Fruit fly (Drosophila melanogaster) whole organism, adult: ENCODE results near the gene CG42460.

Experiments used
- CG11617 ChIP-seq: fragments of 200-800 bp; sonication (Bioruptor generic); optimal IDR thresholded peaks from 2 replicates; lab custom pipeline; 2017; ENCODE audit warnings: mild to moderate bottlenecking, missing biosample characterization, missing genetic modification reagents, missing genetic modification characterization
- CG12768 ChIP-seq: fragments of 200-800 bp; sonication (Bioruptor generic); optimal IDR thresholded peaks from 2 replicates; lab custom pipeline; 2017; ENCODE audit warnings: missing biosample characterization, missing genetic modification characterization, mild to moderate bottlenecking, moderate library complexity, missing genetic modification reagents
- CG14711 ChIP-seq: fragments of 200-800 bp; sonication (Bioruptor generic); optimal IDR thresholded peaks from 2 replicates; lab custom pipeline; 2018; ENCODE audit warnings: missing biosample characterization, mild to moderate bottlenecking, missing genetic modification characterization, moderate library complexity
- CG1620 ChIP-seq: fragments of 200-800 bp; sonication (Bioruptor generic); optimal IDR thresholded peaks from 2 replicates; lab custom pipeline; 2016; ENCODE audit warnings: missing biosample characterization, missing genetic modification characterization
- CG33017 ChIP-seq: fragments of 200-800 bp; sonication (Bioruptor generic); optimal IDR thresholded peaks from 2 replicates; lab custom pipeline; 2018; ENCODE audit warnings: missing biosample characterization, mild to moderate bottlenecking, missing genetic modification characterization, moderate library complexity
- CG5204 ChIP-seq: fragments of 200-800 bp; sonication (Bioruptor generic); optimal IDR thresholded peaks from 2 replicates; lab custom pipeline; 2016; ENCODE audit warnings: missing biosample characterization, missing genetic modification characterization
- CG7045 ChIP-seq: fragments of 200-800 bp; sonication (Bioruptor generic); optimal IDR thresholded peaks from 2 replicates; lab custom pipeline; 2017; ENCODE audit warnings: missing biosample characterization, mild to moderate bottlenecking, missing genetic modification characterization
- CG7101 ChIP-seq: fragments of 200-800 bp; sonication (Bioruptor generic); optimal IDR thresholded peaks from 2 replicates; lab custom pipeline; 2018; ENCODE audit warnings: missing biosample characterization, mild to moderate bottlenecking, missing genetic modification characterization, moderate library complexity
- Clk ChIP-seq: fragments of 200-800 bp; sonication (Bioruptor generic); optimal IDR thresholded peaks from 2 replicates; lab custom pipeline; 2017; ENCODE audit warnings: missing biosample characterization, missing genetic modification characterization
- Crg-1 ChIP-seq: fragments of 200-800 bp; sonication (Bioruptor generic); optimal IDR thresholded peaks from 2 replicates; lab custom pipeline; 2016; ENCODE audit warnings: missing biosample characterization, missing genetic modification characterization
- Hr96 ChIP-seq: fragments of 200-800 bp; sonication (Bioruptor generic); optimal IDR thresholded peaks from 2 replicates; lab custom pipeline; 2016; ENCODE audit warnings: missing biosample characterization, missing genetic modification characterization
- Mnt ChIP-seq: fragments of 200-800 bp; sonication (Bioruptor generic); optimal IDR thresholded peaks from 2 replicates; lab custom pipeline; 2016; ENCODE audit warnings: missing biosample characterization, mild to moderate bottlenecking, missing genetic modification characterization
- bab1 ChIP-seq: fragments of 200-800 bp; sonication (Bioruptor generic); optimal IDR thresholded peaks from 3 replicates; lab custom pipeline; 2019; ENCODE audit warnings: missing biosample characterization, mild to moderate bottlenecking, missing genetic modification characterization, moderate library complexity
- cic ChIP-seq: fragments of 200-800 bp; sonication (Bioruptor generic); optimal IDR thresholded peaks from 2 replicates; lab custom pipeline; 2017; ENCODE audit warnings: missing biosample characterization, mild to moderate bottlenecking, missing genetic modification characterization, moderate library complexity
- cnc ChIP-seq, 2 experiments: fragments of >200 bp; optimal IDR thresholded peaks; 2 replicates each; lab custom pipeline; 2017
- kay ChIP-seq: fragments of 200-800 bp; sonication (Bioruptor generic); peaks from one replicate; lab custom pipeline; 2016; ENCODE audit warnings: missing biosample characterization, missing genetic modification characterization, borderline replicate concordance
- ovo ChIP-seq: fragments of 200-800 bp; sonication (Bioruptor generic); optimal IDR thresholded peaks from 2 replicates; lab custom pipeline; 2016; ENCODE audit warnings: missing biosample characterization, missing genetic modification characterization
- pad ChIP-seq: fragments of 200-800 bp; sonication (Bioruptor generic); optimal IDR thresholded peaks from 3 replicates; lab custom pipeline; 2017; ENCODE audit warnings: missing biosample characterization, missing genetic modification characterization, mild to moderate bottlenecking, moderate library complexity, missing genetic modification reagents
- tj ChIP-seq: fragments of 200-800 bp; sonication (Bioruptor generic); optimal IDR thresholded peaks from 3 replicates; lab custom pipeline; 2017; ENCODE audit warnings: missing biosample characterization, mild to moderate bottlenecking, missing genetic modification characterization, moderate library complexity
- toe ChIP-seq: fragments of 200-800 bp; sonication (Bioruptor generic); optimal IDR thresholded peaks from 2 replicates; lab custom pipeline; 2016; ENCODE audit warnings: missing biosample characterization, missing genetic modification characterization

The CG42460 gene

DNA sequence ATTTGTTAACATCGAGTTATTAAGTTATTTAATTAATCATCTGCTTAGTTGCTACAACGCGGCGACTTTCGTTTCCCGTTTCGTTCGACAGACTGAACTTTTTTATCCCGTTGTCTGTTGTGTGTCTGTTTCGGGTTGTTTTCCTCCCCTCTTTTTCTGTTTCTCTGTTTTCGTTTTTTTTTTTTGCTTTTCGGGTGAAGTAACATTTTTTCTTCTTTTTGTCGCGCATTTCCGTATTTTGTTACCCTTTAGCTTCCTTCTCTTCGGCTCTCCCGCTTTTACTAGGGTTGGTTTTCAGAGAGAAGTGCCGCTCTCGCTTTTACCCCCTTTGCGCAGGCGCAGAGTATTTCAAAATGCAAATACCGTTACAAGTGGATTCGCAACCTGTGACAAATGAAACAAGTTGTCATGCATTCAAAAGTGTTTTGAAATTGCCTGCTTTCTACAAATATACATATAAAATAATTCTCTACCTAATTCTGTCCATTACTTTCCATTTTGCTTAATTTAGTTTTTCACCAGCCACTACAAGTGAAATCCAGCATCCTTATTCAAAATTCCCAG is 38.5 kb upstream of the CG42460 start, which contains the start of gene Pgant2:
TSS of gene Pgant2 (minus strand) at position 51 of the 564 bp plus-strand sequence.
- no peak for TF ChIP-seq bab1 (GFP tag; lab: Kevin White, UChicago)
- no peak for TF ChIP-seq pad (GFP tag; lab: Kevin White, UChicago)
- no peak for TF ChIP-seq cic
- TF ChIP-seq kay: no peak
- TF ChIP-seq tj (GFP tag; lab: Kevin White, UChicago): no peak
- no peak for TF ChIP-seq CG11617 (GFP tag; lab: Kevin White, UChicago)
- TF ChIP-seq Clk: no peak
- TF ChIP-seq Hr96: no peak
- no peak for TF ChIP-seq CG7045
- TF ChIP-seq ovo (GFP tag; lab: Kevin White, UChicago): no peak
- TF ChIP-seq CG12768 (GFP tag; lab: Kevin White, UChicago): no peak
- TF ChIP-seq CG7101 (tag; lab: Kevin White, UChicago): no peak
- TF ChIP-seq Crg-1 (GFP tag; lab: Kevin White, UChicago): no peak
- TF ChIP-seq CG33017: no peak

DNA sequence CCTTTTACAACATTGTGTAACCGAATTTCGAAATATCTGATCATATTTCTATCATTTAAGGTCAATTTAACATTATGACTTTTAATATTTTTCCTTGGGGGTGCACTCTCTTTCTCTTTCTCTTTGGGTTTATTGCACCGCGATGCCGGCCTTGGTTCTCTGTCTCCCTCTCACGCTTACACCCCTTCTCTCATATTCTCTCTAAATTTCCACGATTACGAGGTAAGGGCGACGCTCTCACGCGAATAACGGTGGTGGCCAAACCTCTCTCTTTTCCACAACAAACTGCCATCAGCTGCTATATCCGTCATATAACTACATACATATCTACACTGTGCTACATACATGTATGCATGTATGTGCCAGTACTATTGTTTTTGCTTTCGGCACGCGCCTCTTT is 37.7 kb upstream of the CG42460 start:
- TF ChIP-seq Clk (no peak), bab1 (GFP tag; lab: Kevin White, UChicago) (no peak), CG11617 (GFP tag; lab: Kevin White, UChicago) (no peak), cnc (optimal IDR thresholded peaks at IDR 0.05; lab: Kevin White, UChicago) (no peak), CG5204 (GFP tag; lab: Kevin White, UChicago) (no peak), CG12768 (GFP tag; lab: Kevin White, UChicago) (no peak), pad (GFP tag; lab: Kevin White, UChicago) (no peak), ovo (GFP tag; lab: Kevin White, UChicago) (no peak), CG1620 (GFP tag; lab: Kevin White, UChicago) (no peak), CG14711 (tag; lab: Kevin White, UChicago) (no peak), CG7045 (no peak), Crg-1 (GFP tag; lab: Kevin White, UChicago) (no peak), CG33017 (no peak), toe (GFP tag; lab: Kevin White, UChicago) (no peak), Mnt (GFP tag; lab: Kevin White, UChicago) (no peak)

DNA sequence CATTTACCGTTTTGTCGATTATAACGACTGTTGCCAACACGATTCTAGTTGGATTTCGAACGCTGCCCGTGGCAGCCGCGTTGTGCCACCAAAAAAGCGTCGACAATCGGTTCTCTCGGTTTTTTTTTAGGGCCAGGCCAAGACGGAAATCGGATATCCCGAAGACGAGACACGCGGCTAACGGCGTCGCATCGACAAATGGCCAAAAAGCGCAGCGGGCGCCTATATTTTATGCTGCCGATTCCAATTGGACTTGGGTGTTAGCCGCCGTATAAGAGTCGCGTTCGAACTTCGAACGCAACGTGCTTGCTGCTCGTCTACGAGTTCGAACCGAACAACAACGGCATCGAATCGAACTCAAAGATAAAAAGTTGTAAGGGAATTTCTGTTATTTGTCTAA is 34.5 kb upstream of the CG42460 start:
- TF ChIP-seq kay (peak; percentile 7), CG7101 (tag; lab: Kevin White, UChicago) (no peak), CG1620 (GFP tag; lab: Kevin White, UChicago) (no peak), cnc (optimal IDR thresholded peaks at IDR 0.05; lab: Kevin White, UChicago) (no peak), Crg-1 (GFP tag; lab: Kevin White, UChicago) (no peak)

DNA sequence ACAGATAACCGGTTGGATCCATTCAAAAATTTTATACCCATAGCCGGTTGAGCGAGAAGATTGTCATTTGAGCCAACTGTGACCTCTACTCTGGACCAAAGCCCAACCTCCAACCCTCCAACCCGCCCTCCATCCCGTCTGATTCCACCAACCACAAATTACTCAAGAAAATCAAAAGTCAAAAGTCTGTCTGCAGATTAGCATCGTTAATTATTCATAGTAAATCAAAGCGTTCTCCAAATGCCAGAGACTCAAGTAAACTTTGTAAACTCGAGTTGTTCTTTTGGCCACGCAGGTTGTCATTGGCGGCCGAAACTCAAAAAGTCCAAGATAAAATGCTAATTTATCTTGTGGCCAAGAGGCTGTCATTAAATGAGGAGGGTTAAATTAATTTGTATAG is 29.3 kb upstream of the CG42460 start:
- TF ChIP-seq CG1620 (GFP tag; lab: Kevin White, UChicago) (no peak), CG11617 (GFP tag; lab: Kevin White, UChicago) (no peak), CG7045 (no peak), cic (no peak), Hr96 (no peak), tj (GFP tag; lab: Kevin White, UChicago) (no peak), CG14711 (tag; lab: Kevin White, UChicago) (no peak), Clk (no peak), CG5204 (GFP tag; lab: Kevin White, UChicago) (no peak), Mnt (GFP tag; lab: Kevin White, UChicago) (no peak), CG12768 (GFP tag; lab: Kevin White, UChicago) (no peak), Crg-1 (GFP tag; lab: Kevin White, UChicago) (no peak), ovo (GFP tag; lab: Kevin White, UChicago) (no peak), kay (no peak), CG7101 (tag; lab: Kevin White, UChicago) (no peak), bab1 (GFP tag; lab: Kevin White, UChicago) (no peak), cnc (optimal IDR thresholded peaks at IDR 0.05; lab: Kevin White, UChicago) (no peak), CG33017 (no peak)

DNA sequence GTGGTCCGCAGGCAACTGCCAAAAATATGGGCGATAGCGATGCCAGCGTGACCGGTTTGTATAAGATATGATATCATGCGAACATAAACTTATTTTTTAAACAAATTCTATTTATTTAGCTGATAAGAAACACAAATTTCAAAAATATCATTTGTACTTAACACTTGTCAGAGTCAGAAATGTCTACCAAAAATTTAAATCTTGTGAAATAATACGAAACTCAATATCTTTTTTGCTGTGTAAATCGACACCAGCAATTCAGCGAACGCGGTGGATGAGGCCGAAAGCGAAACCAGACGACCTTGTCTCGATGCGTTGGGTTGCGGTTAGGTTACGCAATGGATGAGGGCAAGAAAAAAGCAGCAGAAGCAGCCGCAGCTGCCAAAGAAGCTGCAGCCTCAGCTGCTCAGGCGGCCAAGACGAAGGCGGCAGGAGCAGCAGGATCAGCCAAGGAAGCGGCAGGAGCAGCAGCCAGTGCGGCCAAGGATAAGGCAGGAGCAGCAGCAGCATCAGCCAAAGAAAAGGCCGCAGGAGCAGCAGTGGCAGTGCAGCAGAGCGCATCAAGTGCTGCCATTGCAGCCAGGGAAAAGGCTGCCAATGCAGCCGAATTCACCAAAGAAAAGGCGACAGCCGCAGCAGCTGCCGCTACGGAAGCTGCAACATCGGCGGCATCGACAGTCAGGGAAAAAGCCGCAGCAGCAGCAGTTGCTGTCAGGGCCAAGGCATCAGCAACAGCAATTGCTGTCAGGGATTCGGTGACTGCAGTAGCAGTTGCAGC is 28.4 kb upstream of the CG42460 start, which contains the start of gene CG31952:
TSS of gene CG31952 (plus strand) at position 167 of the 778 bp plus-strand sequence.
- no peak for TF ChIP-seq pad (GFP tag; lab: Kevin White, UChicago)
- no peak for TF ChIP-seq Hr96
- no peak for TF ChIP-seq Mnt (GFP tag; lab: Kevin White, UChicago)
- TF ChIP-seq CG11617 (GFP tag; lab: Kevin White, UChicago): no peak
- TF ChIP-seq bab1 (GFP tag; lab: Kevin White, UChicago): no peak
- TF ChIP-seq cic: no peak
- TF ChIP-seq CG7045: no peak
- TF ChIP-seq Crg-1 (GFP tag; lab: Kevin White, UChicago): no peak
- no peak for TF ChIP-seq kay
- TF ChIP-seq cnc (optimal IDR thresholded peaks at IDR 0.05; lab: Kevin White, UChicago): no peak
- no peak for TF ChIP-seq CG7101 (tag; lab: Kevin White, UChicago)
- TF ChIP-seq ovo (GFP tag; lab: Kevin White, UChicago): no peak
- TF ChIP-seq tj (GFP tag; lab: Kevin White, UChicago): no peak
- TF ChIP-seq CG1620 (GFP tag; lab: Kevin White, UChicago): no peak
- TF ChIP-seq Clk: no peak
- no peak for TF ChIP-seq CG12768 (GFP tag; lab: Kevin White, UChicago)
- no peak for TF ChIP-seq CG33017
- no peak for TF ChIP-seq CG5204 (GFP tag; lab: Kevin White, UChicago)
- no peak for TF ChIP-seq toe (GFP tag; lab: Kevin White, UChicago)
